Fruit fly (Drosophila melanogaster) whole organism, embryonic: Measurements from ENCODE around the gene Zif.
A peak's percentile ranks its signal among the peaks of the same experiment; 100 is the strongest.

ENCODE experiments used
- Atf-2 ChIP-seq: fragments of 200-800 bp; sonication (Bioruptor generic); optimal IDR thresholded peaks from 2 replicates; lab custom pipeline; 2016; ENCODE audit warnings: missing biosample characterization, missing genetic modification characterization
- B-H1 ChIP-seq: fragments of 200-800 bp; sonication (Bioruptor generic); IDR thresholded peaks from 3 replicates; pipeline ENCODE4 v1.3.6; 2022; ENCODE audit warnings: missing biosample characterization, missing genetic modification characterization
- Blimp-1 ChIP-seq: fragments of 200-800 bp; sonication (Bioruptor generic); optimal IDR thresholded peaks from 3 replicates; lab custom pipeline; 2018; ENCODE audit warnings: missing biosample characterization, missing genetic modification characterization, mild to moderate bottlenecking, moderate library complexity, missing genetic modification reagents
- CG11723 ChIP-seq: fragments of 200-800 bp; sonication (Bioruptor generic); optimal IDR thresholded peaks from 2 replicates; lab custom pipeline; 2017; ENCODE audit warnings: missing biosample characterization, mild to moderate bottlenecking, missing genetic modification characterization
- CG12155 ChIP-seq: fragments of 200-800 bp; sonication (Bioruptor generic); optimal IDR thresholded peaks from 3 replicates; lab custom pipeline; 2016; ENCODE audit warnings: missing biosample characterization, missing genetic modification characterization
- CG13624 ChIP-seq: fragments of 200-800 bp; sonication (Bioruptor generic); optimal IDR thresholded peaks from 2 replicates; lab custom pipeline; 2016; ENCODE audit warnings: missing biosample characterization, missing genetic modification characterization
- CG13775 ChIP-seq: fragments of 200-800 bp; sonication (Bioruptor generic); optimal IDR thresholded peaks from 3 replicates; lab custom pipeline; 2017; ENCODE audit warnings: missing biosample characterization, mild to moderate bottlenecking, missing genetic modification characterization
- CG14710 ChIP-seq: fragments of 200-800 bp; sonication (Bioruptor generic); optimal IDR thresholded peaks from 3 replicates; lab custom pipeline; 2019; ENCODE audit warnings: missing biosample characterization, mild to moderate bottlenecking, missing genetic modification characterization, moderate library complexity
- CG15514 ChIP-seq: fragments of 200-800 bp; sonication (Bioruptor generic); optimal IDR thresholded peaks from 3 replicates; lab custom pipeline; 2017; ENCODE audit warnings: missing biosample characterization, missing genetic modification characterization, mild to moderate bottlenecking, moderate library complexity, missing genetic modification reagents
- CG18011 ChIP-seq: fragments of 200-800 bp; sonication (Bioruptor generic); optimal IDR thresholded peaks from 2 replicates; lab custom pipeline; 2017; ENCODE audit warnings: missing biosample characterization, missing genetic modification characterization, mild to moderate bottlenecking, moderate library complexity, missing genotype
- CG31224 ChIP-seq: fragments of 200-800 bp; sonication (Bioruptor generic); IDR thresholded peaks from 2 replicates; pipeline ENCODE4 v1.3.6; 2022; ENCODE audit warnings: missing biosample characterization, missing genetic modification characterization
- CG31388 ChIP-seq: fragments of 200-800 bp; sonication (Bioruptor generic); optimal IDR thresholded peaks from 2 replicates; lab custom pipeline; 2016; ENCODE audit warnings: missing biosample characterization, missing genetic modification characterization
- CG3163 ChIP-seq: fragments of 200-800 bp; sonication (Bioruptor generic); optimal IDR thresholded peaks from 3 replicates; lab custom pipeline; 2016; ENCODE audit warnings: missing biosample characterization, missing genetic modification characterization
- CG3838 ChIP-seq: fragments of 200-800 bp; sonication (Bioruptor generic); optimal IDR thresholded peaks from 3 replicates; lab custom pipeline; 2016; ENCODE audit warnings: missing biosample characterization, missing genetic modification characterization
- CG6765 ChIP-seq: fragments of 200-800 bp; sonication (Bioruptor generic); optimal IDR thresholded peaks from 3 replicates; lab custom pipeline; 2017; ENCODE audit warnings: missing biosample characterization, mild to moderate bottlenecking, missing genetic modification characterization
- CG7928 ChIP-seq: fragments of 200-800 bp; sonication (Bioruptor generic); optimal IDR thresholded peaks from 2 replicates; lab custom pipeline; 2017; ENCODE audit warnings: missing biosample characterization, mild to moderate bottlenecking, missing genetic modification characterization
- CG8290 ChIP-seq, 3 experiments: fragments of 200-800 bp; sonication (Bioruptor generic); optimal IDR thresholded peaks; 2 replicates each; lab custom pipeline; 2016 to 2019; ENCODE audit warnings: missing biosample characterization in 3 of 3, missing genetic modification characterization in 3 of 3, mild to moderate bottlenecking in 2 of 3, moderate library complexity in 1 of 3
- CG9817 ChIP-seq: fragments of 200-800 bp; sonication (Bioruptor generic); optimal IDR thresholded peaks from 2 replicates; lab custom pipeline; 2018; ENCODE audit warnings: missing biosample characterization, mild to moderate bottlenecking, missing genetic modification characterization, moderate library complexity
- CTCF ChIP-seq: fragments of 200-800 bp; sonication (Bioruptor generic); optimal IDR thresholded peaks from 2 replicates; lab custom pipeline; 2017; ENCODE audit warnings: missing biosample characterization, mild to moderate bottlenecking, missing genetic modification characterization, moderate library complexity
- Dbx ChIP-seq: fragments of 200-800 bp; sonication (Bioruptor generic); IDR thresholded peaks from 3 replicates; pipeline ENCODE4 v1.3.6; 2022; ENCODE audit warnings: missing biosample characterization, missing genetic modification characterization
- Dref ChIP-seq: fragments of 200-800 bp; sonication (Bioruptor generic); IDR thresholded peaks from 2 replicates; pipeline ENCODE4 v1.3.6; 2022; ENCODE audit warnings: missing biosample characterization, missing genetic modification characterization
- Drgx ChIP-seq: fragments of 200-800 bp; sonication (Bioruptor generic); IDR thresholded peaks from 2 replicates; pipeline ENCODE4 v1.3.6; 2022; ENCODE audit warnings: missing biosample characterization, missing genetic modification characterization
- Ets65A ChIP-seq: fragments of 200-800 bp; sonication (Bioruptor generic); peaks from one replicate; lab custom pipeline; 2016; ENCODE audit warnings: missing biosample characterization, missing genetic modification characterization
- Gsc ChIP-seq: fragments of 200-800 bp; sonication (Bioruptor generic); IDR thresholded peaks from 2 replicates; pipeline ENCODE4 v1.3.6; 2022; ENCODE audit warnings: missing biosample characterization, missing genetic modification characterization
- H15 ChIP-seq: fragments of 200-800 bp; sonication (Bioruptor generic); IDR thresholded peaks from 3 replicates; pipeline ENCODE4 v1.3.6; 2022; ENCODE audit warnings: missing biosample characterization, missing genetic modification characterization
- HHEX ChIP-seq: fragments of 200-800 bp; sonication (Bioruptor generic); optimal IDR thresholded peaks from 3 replicates; lab custom pipeline; 2017; ENCODE audit warnings: missing biosample characterization, mild to moderate bottlenecking, missing genetic modification characterization, missing genetic modification reagents
- MESR4 ChIP-seq: fragments of 200-800 bp; sonication (Bioruptor generic); optimal IDR thresholded peaks from 2 replicates; lab custom pipeline; 2018; ENCODE audit warnings: missing biosample characterization, mild to moderate bottlenecking, missing genetic modification characterization, moderate library complexity
- MTF-1 ChIP-seq: fragments of 200-800 bp; sonication (Bioruptor generic); optimal IDR thresholded peaks from 2 replicates; lab custom pipeline; 2018; ENCODE audit warnings: missing biosample characterization, mild to moderate bottlenecking, missing genetic modification characterization, borderline replicate concordance
- NC2α ChIP-seq: fragments of 200-800 bp; sonication (Bioruptor generic); optimal IDR thresholded peaks from 2 replicates; lab custom pipeline; 2016; ENCODE audit warnings: missing biosample characterization, missing genetic modification characterization
- Ptx1 ChIP-seq: fragments of 200-800 bp; sonication (Bioruptor generic); IDR thresholded peaks from 2 replicates; pipeline ENCODE4 v1.3.6; 2022; ENCODE audit warnings: missing biosample characterization, missing genetic modification characterization
- Rfx ChIP-seq: fragments of 200-800 bp; sonication (Bioruptor generic); IDR thresholded peaks from 2 replicates; pipeline ENCODE4 v1.3.6; 2022; ENCODE audit warnings: missing biosample characterization, missing genetic modification characterization
- Six4 ChIP-seq: fragments of 200-800 bp; sonication (Bioruptor generic); optimal IDR thresholded peaks from 2 replicates; lab custom pipeline; 2016; ENCODE audit warnings: missing biosample characterization, missing genetic modification characterization
- Vsx1 ChIP-seq: fragments of 200-800 bp; sonication (Bioruptor generic); optimal IDR thresholded peaks from 2 replicates; lab custom pipeline; 2017; ENCODE audit warnings: missing biosample characterization, mild to moderate bottlenecking, missing genetic modification characterization, missing genetic modification reagents
- ato ChIP-seq: fragments of 200-800 bp; sonication (Bioruptor generic); IDR thresholded peaks from 2 replicates; pipeline ENCODE4 v1.3.6; 2022; ENCODE audit warnings: missing biosample characterization, missing genetic modification characterization; ENCODE audit not compliant: partially characterized antibody
- bcd ChIP-seq: fragments of 200-800 bp; sonication (Bioruptor generic); optimal IDR thresholded peaks from 2 replicates; lab custom pipeline; 2017; ENCODE audit warnings: missing biosample characterization, mild to moderate bottlenecking, missing genetic modification characterization
- chinmo ChIP-seq: fragments of 200-800 bp; sonication (Bioruptor generic); IDR thresholded peaks from 4 replicates; pipeline ENCODE4 v1.3.6; 2022; ENCODE audit warnings: missing biosample characterization, missing genetic modification characterization; ENCODE audit not compliant: partially characterized antibody
- chm ChIP-seq: fragments of 200-800 bp; sonication (Bioruptor generic); IDR thresholded peaks from 2 replicates; pipeline ENCODE4 v1.3.6; 2022; ENCODE audit warnings: missing biosample characterization, missing genetic modification characterization
- ci ChIP-seq: fragments of 200-800 bp; sonication (Bioruptor generic); IDR thresholded peaks from 3 replicates; pipeline ENCODE4 v1.3.6; 2022; ENCODE audit warnings: missing biosample characterization, missing genetic modification characterization
- dm ChIP-seq: fragments of 200-800 bp; sonication (Bioruptor generic); optimal IDR thresholded peaks from 3 replicates; lab custom pipeline; 2016; ENCODE audit warnings: missing biosample characterization, missing genetic modification characterization
- en ChIP-seq: fragments of 200-800 bp; sonication (Bioruptor generic); optimal IDR thresholded peaks from 2 replicates; lab custom pipeline; 2016; ENCODE audit warnings: missing biosample characterization, missing genetic modification characterization
- fd102C ChIP-seq: fragments of 200-800 bp; sonication (Bioruptor generic); optimal IDR thresholded peaks from 2 replicates; lab custom pipeline; 2018; ENCODE audit warnings: missing biosample characterization, mild to moderate bottlenecking, missing genetic modification characterization, moderate library complexity
- jumu ChIP-seq: fragments of 200-800 bp; sonication (Bioruptor generic); optimal IDR thresholded peaks from 3 replicates; lab custom pipeline; 2016; ENCODE audit warnings: missing biosample characterization, missing genetic modification characterization
- knrl ChIP-seq: fragments of 200-800 bp; sonication (Bioruptor generic); IDR thresholded peaks from 3 replicates; pipeline ENCODE4 v1.3.6; 2022; ENCODE audit warnings: missing biosample characterization, missing genetic modification characterization; ENCODE audit not compliant: partially characterized antibody
- lmd ChIP-seq: fragments of 200-800 bp; sonication (Bioruptor generic); IDR thresholded peaks from 2 replicates; pipeline ENCODE4 v1.3.6; 2022; ENCODE audit warnings: missing biosample characterization, missing genetic modification characterization
- maf-S ChIP-seq: fragments of 200-800 bp; sonication (Bioruptor generic); optimal IDR thresholded peaks from 2 replicates; lab custom pipeline; 2016; ENCODE audit warnings: missing biosample characterization, missing genetic modification characterization
- otp ChIP-seq: fragments of 200-800 bp; sonication (Bioruptor generic); IDR thresholded peaks from 3 replicates; pipeline ENCODE4, ENCODE4 v1.3.6; 2022; ENCODE audit warnings: missing biosample characterization, missing genetic modification characterization
- sug ChIP-seq: fragments of 200-800 bp; optimal IDR thresholded peaks from 2 replicates; lab custom pipeline; 2019; ENCODE audit warnings: missing biosample characterization, mild to moderate bottlenecking, missing genetic modification characterization, moderate library complexity
- tap ChIP-seq: fragments of 200-800 bp; optimal IDR thresholded peaks from 3 replicates; lab custom pipeline; 2019; ENCODE audit warnings: missing biosample characterization, mild to moderate bottlenecking, missing genetic modification characterization, moderate library complexity
- toy ChIP-seq: fragments of 200-800 bp; sonication (Bioruptor generic); IDR thresholded peaks from 2 replicates; pipeline ENCODE4 v1.3.6; 2022; ENCODE audit warnings: missing biosample characterization, missing genetic modification characterization
- vnd ChIP-seq: fragments of 200-800 bp; sonication (Bioruptor generic); IDR thresholded peaks from 3 replicates; pipeline ENCODE4 v1.3.6; 2022; ENCODE audit warnings: missing biosample characterization, missing genetic modification characterization; ENCODE audit not compliant: partially characterized antibody
- wek ChIP-seq: fragments of 200-800 bp; sonication (Bioruptor generic); optimal IDR thresholded peaks from 3 replicates; lab custom pipeline; 2018; ENCODE audit warnings: missing biosample characterization, mild to moderate bottlenecking, missing genetic modification characterization, moderate library complexity

Zif gene

DNA sequence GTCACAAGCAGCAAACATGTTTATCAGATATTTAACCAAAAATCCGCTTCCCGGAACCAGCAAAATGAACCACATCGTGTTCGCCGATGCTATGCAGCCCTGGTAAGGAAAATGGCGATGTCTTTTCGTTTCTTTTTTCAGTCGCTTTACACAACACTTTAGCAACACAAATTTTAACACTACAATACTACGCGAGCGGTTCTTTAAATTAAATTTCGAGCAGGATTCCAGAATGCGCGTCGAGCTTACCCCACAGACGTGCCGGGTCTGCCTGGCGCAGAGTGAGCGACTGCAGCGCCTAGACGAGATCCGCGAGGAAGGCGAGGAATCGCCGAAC lies at the start of gene Zif (continued):
- TF ChIP-seq Dref: peak; percentile 54
- TF ChIP-seq ato (GFP tag; lab: Robert Waterston, UW): no peak
- TF ChIP-seq jumu (GFP tag; lab: Kevin White, UChicago): no peak
- TF ChIP-seq CG13775 (GFP tag; lab: Kevin White, UChicago): peak; percentile 12
- TF ChIP-seq CG18011: peak; percentile 27
- 0 out of 2 replicates have a peak, but pooled peaks have one; percentile 24 for TF ChIP-seq Ptx1 (GFP tag; lab: Robert Waterston, UW)
- no peak for TF ChIP-seq Gsc
- TF ChIP-seq toy (GFP tag; lab: Robert Waterston, UW): no peak
- no peak for TF ChIP-seq Six4
- no peak for TF ChIP-seq wek (GFP tag; lab: Kevin White, UChicago)
- no peak for TF ChIP-seq CG6765 (GFP tag; lab: Kevin White, UChicago)
- peak; percentile 98 for TF ChIP-seq CG15514
- TF ChIP-seq NC2α: no peak
- TF ChIP-seq Ets65A: peak; percentile 95
- TF ChIP-seq Drgx (GFP tag; lab: Robert Waterston, UW): 0 out of 2 replicates have a peak, but pooled peaks have one; percentile 30
- TF ChIP-seq B-H1 (GFP tag; lab: Robert Waterston, UW): no peak
- no peak for TF ChIP-seq tap (tag; lab: Kevin White, UChicago)
- TF ChIP-seq Dbx (GFP tag; lab: Robert Waterston, UW): peak; percentile 65; the same call in 2 of the 3 replicates
- TF ChIP-seq CG31224 (GFP tag; lab: Robert Waterston, UW): no peak
- TF ChIP-seq CG7928 (GFP tag; lab: Kevin White, UChicago): peak; percentile 91
- TF ChIP-seq fd102C (GFP tag; lab: Kevin White, UChicago): no peak
- TF ChIP-seq maf-S (GFP tag; lab: Kevin White, UChicago): peak; percentile 65
- TF ChIP-seq bcd: no peak
- TF ChIP-seq CG31388 (GFP tag; lab: Kevin White, UChicago): no peak
- TF ChIP-seq CTCF: no peak
- no peak for TF ChIP-seq en
- no peak for TF ChIP-seq MTF-1 (GFP tag; lab: Kevin White, UChicago)
- TF ChIP-seq CG12155 (GFP tag; lab: Kevin White, UChicago): peak; percentile 52
- TF ChIP-seq CG8290 (GFP tag; optimal IDR thresholded peaks at IDR 0.05; lab: Kevin White, UChicago): no peak
- TF ChIP-seq CG8290 (tag; optimal IDR thresholded peaks at IDR 0.05; lab: Kevin White, UChicago): no peak
- peak; percentile 87 for TF ChIP-seq Rfx (GFP tag; lab: Robert Waterston, UW)
- peak; percentile 17 for TF ChIP-seq sug (tag; lab: Kevin White, UChicago)
- TF ChIP-seq MESR4 (GFP tag; lab: Kevin White, UChicago): peak; percentile 86
- TF ChIP-seq chinmo (GFP tag; lab: Robert Waterston, UW): no peak
- peak; percentile 20 for TF ChIP-seq dm
- TF ChIP-seq H15: no peak; the same call in 2 of the 3 replicates
- peak; percentile 8 for TF ChIP-seq CG14710 (tag; lab: Kevin White, UChicago)
- TF ChIP-seq CG13624 (GFP tag; lab: Kevin White, UChicago): peak; percentile 46
- no peak for TF ChIP-seq knrl
- 0 out of 2 replicates have a peak, but pooled peaks have one; percentile 46 for TF ChIP-seq chm
- TF ChIP-seq CG9817 (tag; lab: Kevin White, UChicago): peak; percentile 58
- peak; percentile 86 for TF ChIP-seq ci (GFP tag; lab: Robert Waterston, UW)
- no peak; the same call in 1 of the 2 replicates for TF ChIP-seq lmd (GFP tag; lab: Robert Waterston, UW)
- no peak for TF ChIP-seq vnd (GFP tag; lab: Robert Waterston, UW)
- TF ChIP-seq Atf-2 (GFP tag; lab: Kevin White, UChicago): no peak
- peak; percentile 21 for TF ChIP-seq CG3163 (GFP tag; lab: Kevin White, UChicago)
- no peak for TF ChIP-seq Blimp-1 (GFP tag; lab: Kevin White, UChicago)
- no peak for TF ChIP-seq Vsx1 (GFP tag; lab: Kevin White, UChicago)
- no peak for TF ChIP-seq HHEX
- TF ChIP-seq CG3838: no peak
- TF ChIP-seq otp (GFP tag; lab: Robert Waterston, UW): no peak
- TF ChIP-seq CG11723 (GFP tag; lab: Kevin White, UChicago): no peak
